Worm (Caenorhabditis elegans) whole organism, young adult: ENCODE data around the gene cal-4.

Experiments used
- B0261.1 ChIP-seq: sonication (generic microtip); optimal IDR thresholded peaks from 2 replicates; lab custom pipeline; 2016; ENCODE audit warnings: mild to moderate bottlenecking, missing genetic modification characterization, moderate library complexity, missing compliant biosample characterization
- F57C9.4 ChIP-seq: sonication (generic microtip); optimal IDR thresholded peaks from 2 replicates; lab custom pipeline; 2017; ENCODE audit warnings: mild to moderate bottlenecking, missing genetic modification characterization, missing compliant biosample characterization
- die-1 ChIP-seq: sonication (generic microtip); optimal IDR thresholded peaks from 2 replicates; lab custom pipeline; 2016; ENCODE audit warnings: missing genotype, mild to moderate bottlenecking, missing genetic modification characterization, missing compliant biosample characterization
- him-1 ChIP-seq: sonication (generic microtip); optimal IDR thresholded peaks from 2 replicates; lab custom pipeline; 2016; ENCODE audit warnings: missing genotype, missing genetic modification reagents, missing genetic modification characterization, missing compliant biosample characterization
- hmg-20 ChIP-seq: fragments of 200-800 bp; sonication (Bioruptor generic); IDR thresholded peaks from 2 replicates; pipeline ENCODE4 v1.3.6; 2022; ENCODE audit warnings: missing genetic modification reagents, missing genetic modification characterization, missing compliant biosample characterization
- lin-35 ChIP-seq, 3 experiments: fragments of 150-350 bp in 2 of 3; sonication (generic microtip) in 1 of 3; optimal IDR thresholded peaks; 2 replicates each; lab custom pipeline; 2014 to 2018; ENCODE audit warnings: missing biosample characterization in 3 of 3, missing genetic modification characterization in 3 of 3, missing genetic modification reagents in 3 of 3
- lin-54 ChIP-seq: fragments of 200-800 bp; sonication (Bioruptor generic); optimal IDR thresholded peaks from 2 replicates; lab custom pipeline; 2018; ENCODE audit warnings: mild to moderate bottlenecking, missing genetic modification characterization, missing compliant biosample characterization
- nfyb-1 ChIP-seq: fragments of 200-800 bp; sonication (Bioruptor generic); IDR thresholded peaks from 2 replicates; pipeline ENCODE4 v1.3.6; 2022; ENCODE audit warnings: missing genetic modification reagents, missing genetic modification characterization, missing compliant biosample characterization
- nhr-179 ChIP-seq: sonication (generic microtip); optimal IDR thresholded peaks from 2 replicates; lab custom pipeline; 2016; ENCODE audit warnings: mild to moderate bottlenecking, missing genetic modification characterization, missing compliant biosample characterization
- rcor-1 ChIP-seq: fragments of 200-800 bp; sonication (Bioruptor generic); IDR thresholded peaks from 2 replicates; pipeline ENCODE4 v1.3.6; 2022; ENCODE audit warnings: missing genetic modification reagents, missing genetic modification characterization, missing compliant biosample characterization
- unc-130 ChIP-seq: sonication (generic microtip); optimal IDR thresholded peaks from 2 replicates; lab custom pipeline; 2016; ENCODE audit warnings: missing genetic modification reagents, missing genetic modification characterization, missing compliant biosample characterization

DNA sequence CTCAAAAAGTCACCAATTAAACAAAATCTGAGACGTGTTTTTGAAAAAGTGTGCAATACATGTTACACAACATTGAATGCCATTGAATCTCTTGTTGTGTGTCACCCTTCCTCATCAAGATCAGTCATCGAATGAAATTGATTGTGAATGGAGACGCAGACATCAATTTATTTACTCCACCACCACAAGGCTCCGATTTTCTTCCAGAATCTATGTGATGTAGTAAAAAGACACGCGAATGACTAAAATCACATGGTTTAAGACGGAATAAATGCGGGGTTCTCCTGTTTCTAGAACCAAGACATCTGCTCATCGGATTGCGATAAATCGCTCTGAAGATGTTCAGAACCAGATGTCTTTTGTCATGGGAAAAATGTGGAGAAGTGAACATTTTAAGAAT lies 8.5 kb upstream of the cal-4 start:
- TF ChIP-seq him-1 (tag; lab: Kevin White, UChicago) (no peak), lin-35 (GFP tag; optimal IDR thresholded peaks at IDR 0.05; lab: Kevin White, UChicago) (no peak), die-1 (tag; lab: Kevin White, UChicago) (no peak), lin-54 (GFP tag; lab: Kevin White, UChicago) (no peak), rcor-1 (no peak), hmg-20 (GFP tag; lab: Robert Waterston, UW) (no peak), unc-130 (GFP tag; lab: Kevin White, UChicago) (no peak), F57C9.4 (tag; lab: Kevin White, UChicago) (no peak), nhr-179 (tag; lab: Kevin White, UChicago) (no peak), nfyb-1 (GFP tag; lab: Robert Waterston, UW) (no peak), B0261.1 (tag; lab: Kevin White, UChicago) (no peak)
